Fruit fly (Drosophila melanogaster): ENCODE measurements around the gene Orc5.

The Orc5 gene

DNA sequence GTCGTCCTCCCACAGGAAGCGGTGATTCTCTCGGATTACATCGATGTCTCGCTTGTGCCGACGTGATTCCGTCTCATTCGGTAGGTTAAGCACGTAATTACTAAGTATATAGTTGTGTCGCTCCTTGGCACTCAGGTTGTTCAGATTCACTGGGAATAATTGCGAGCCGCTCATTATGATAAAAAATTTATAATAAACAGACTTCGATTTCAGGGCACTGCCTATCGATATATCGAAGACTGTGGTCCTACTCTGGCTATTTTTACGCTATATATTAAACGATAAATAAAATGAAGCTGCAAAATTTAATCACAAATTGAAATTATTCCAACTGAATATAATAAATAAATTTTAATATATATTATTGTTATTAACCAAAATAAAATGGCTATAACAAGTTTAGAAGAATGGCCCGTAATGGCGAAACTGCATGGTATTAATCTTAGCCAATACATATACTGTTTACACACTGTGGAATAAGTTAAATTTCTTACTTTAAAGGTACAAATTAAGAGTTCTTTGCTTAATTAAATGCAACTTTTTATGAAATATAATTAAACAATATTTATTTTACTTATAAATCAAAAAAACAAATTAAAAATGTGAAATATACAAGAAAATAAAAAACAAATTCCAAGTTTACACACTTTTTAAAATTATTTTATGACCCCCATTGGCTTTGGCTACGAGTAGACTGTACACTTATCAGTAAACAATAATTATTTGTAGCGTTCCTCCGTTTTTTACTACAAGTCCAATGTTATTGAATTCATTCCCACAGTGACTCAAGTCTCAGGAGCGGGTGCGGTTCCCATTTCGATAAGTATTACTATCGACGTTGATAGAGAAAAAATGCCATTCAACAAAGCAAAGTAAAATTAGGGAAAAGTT is 46.1 kb upstream of the Orc5 start, which contains the start of gene Eato (continued):
- TF ChIP-seq Gug (GFP tag; IDR thresholded peaks at IDR 0.05) (peak; percentile 11; the same call in 1 of the 4 replicates), dimm (GFP tag; IDR thresholded peaks at IDR 0.05) (no peak), Taf1 (GFP tag; IDR thresholded peaks at IDR 0.05) (no peak), CG9437 (GFP tag; optimal IDR thresholded peaks at IDR 0.05) (peak; percentile 17), CG4617 (GFP tag; optimal IDR thresholded peaks at IDR 0.05; ENCODE audit: borderline replicate concordance) (no peak), CG13424 (tag; optimal IDR thresholded peaks at IDR 0.05) (peak; percentile 16), lmd (GFP tag; IDR thresholded peaks at IDR 0.05) (0 out of 2 replicates have a peak, but pooled peaks have one; percentile 13), Opbp (GFP tag; IDR thresholded peaks at IDR 0.05; ENCODE audit: partially characterized antibody) (peak; percentile 51; the same call in 1 of the 3 replicates), shn (GFP tag; optimal IDR thresholded peaks at IDR 0.05) (peak; percentile 23), CG30020 (tag; optimal IDR thresholded peaks at IDR 0.05) (peak; percentile 71), Side (GFP tag; optimal IDR thresholded peaks at IDR 0.05) (no peak), Atf-2 (GFP tag; optimal IDR thresholded peaks at IDR 0.05) (no peak), Ets65A (GFP tag) (no peak), CG31224 (GFP tag; IDR thresholded peaks at IDR 0.05) (no peak), CG34224 (GFP tag; IDR thresholded peaks at IDR 0.05; ENCODE audit: partially characterized antibody) (peak; percentile 31; the same call in 2 of the 3 replicates), amos (GFP tag; IDR thresholded peaks at IDR 0.05; ENCODE audit: partially characterized antibody) (peak; percentile 64), gce (GFP tag; IDR thresholded peaks at IDR 0.05) (no peak), lbe (GFP tag; optimal IDR thresholded peaks at IDR 0.05) (no peak), Sry-δ (GFP tag; optimal IDR thresholded peaks at IDR 0.05) (peak; percentile 47), CG17186 (GFP tag; optimal IDR thresholded peaks at IDR 0.05) (no peak), row (GFP tag; IDR thresholded peaks at IDR 0.05) (peak; percentile 73), MBD-R2 (GFP tag; IDR thresholded peaks at IDR 0.05) (peak; percentile 71), CG18619 (GFP tag; optimal IDR thresholded peaks at IDR 0.05) (no peak), dm (GFP tag; optimal IDR thresholded peaks at IDR 0.05) (no peak), Bgb (GFP tag; IDR thresholded peaks at IDR 0.05; ENCODE audit: partially characterized antibody) (peak; percentile 50), CG14667 (GFP tag; IDR thresholded peaks at IDR 0.05) (no peak), Hand (GFP tag; optimal IDR thresholded peaks at IDR 0.05) (no peak), unc-4 (GFP tag; IDR thresholded peaks at IDR 0.05; ENCODE audit: partially characterized antibody) (peak; percentile 55), mam (GFP tag; optimal IDR thresholded peaks at IDR 0.05) (peak; percentile 22), ci (GFP tag; IDR thresholded peaks at IDR 0.05) (no peak), stc (GFP tag; IDR thresholded peaks at IDR 0.05) (no peak), chm (GFP tag; IDR thresholded peaks at IDR 0.05) (no peak), Nf-YC (tag; optimal IDR thresholded peaks at IDR 0.05) (peak; percentile 36), Doc3 (GFP tag; IDR thresholded peaks at IDR 0.05; ENCODE audit: partially characterized antibody) (no peak; the same call in 2 of the 3 replicates), zen2 (GFP tag; IDR thresholded peaks at IDR 0.05; ENCODE audit: partially characterized antibody) (peak; percentile 50; the same call in 2 of the 3 replicates), CG2889 (GFP tag; IDR thresholded peaks at IDR 0.05) (no peak), CG17359 (tag; optimal IDR thresholded peaks at IDR 0.05) (no peak), CG14441 (GFP tag; IDR thresholded peaks at IDR 0.05) (peak; percentile 12; the same call in 1 of the 2 replicates), CG1603 (tag; optimal IDR thresholded peaks at IDR 0.05) (no peak), CG33557 (GFP tag; optimal IDR thresholded peaks at IDR 0.05) (peak; percentile 8), CG9932 (GFP tag; IDR thresholded peaks at IDR 0.05) (peak; percentile 57; the same call in 1 of the 2 replicates), Hr3 (GFP tag; optimal IDR thresholded peaks at IDR 0.05) (peak; percentile 4), CG10565 (GFP tag; optimal IDR thresholded peaks at IDR 0.05) (no peak), CG2129 (GFP tag; IDR thresholded peaks at IDR 0.05; ENCODE audit: partially characterized antibody) (no peak), CG1792 (GFP tag; optimal IDR thresholded peaks at IDR 0.05) (no peak), CG2712 (tag; optimal IDR thresholded peaks at IDR 0.05) (peak; percentile 27), Drgx (GFP tag; IDR thresholded peaks at IDR 0.05) (no peak), Med (GFP tag) (peak; percentile 77)

Data from whole organism, embryonic.